Fruit fly (Drosophila melanogaster) whole organism, wandering third instar larva: ENCODE data around the gene Strump.

Experiments used
- Abd-B ChIP-seq: fragments of >200 bp; optimal IDR thresholded peaks from 2 replicates; lab custom pipeline; 2017; ENCODE audit warnings: missing biosample characterization, missing genetic modification characterization
- CG32264 ChIP-seq: fragments of 200-800 bp; sonication (Bioruptor generic); optimal IDR thresholded peaks from 2 replicates; lab custom pipeline; 2016; ENCODE audit warnings: missing biosample characterization, missing genetic modification characterization
- CG9705 ChIP-seq: fragments of 200-800 bp; sonication (Bioruptor generic); optimal IDR thresholded peaks from 2 replicates; lab custom pipeline; 2018; ENCODE audit warnings: missing biosample characterization, mild to moderate bottlenecking, missing genetic modification characterization
- CrebA ChIP-seq: fragments of 200-800 bp; sonication (Bioruptor generic); optimal IDR thresholded peaks from 2 replicates; lab custom pipeline; 2016; ENCODE audit warnings: missing biosample characterization, mild to moderate bottlenecking, missing genetic modification characterization, borderline replicate concordance
- Dfd ChIP-seq: fragments of >200 bp; optimal IDR thresholded peaks from 2 replicates; lab custom pipeline; 2017; ENCODE audit warnings: missing biosample characterization, missing genetic modification characterization
- Dif ChIP-seq: fragments of 200-275, 200-300 bp; sonication (Bioruptor generic); optimal IDR thresholded peaks from 2 replicates; lab custom pipeline; 2018; ENCODE audit warnings: missing biosample characterization, missing genetic modification characterization; ENCODE audit not compliant: partially characterized antibody
- GATAd ChIP-seq: sonication (Bioruptor generic); optimal IDR thresholded peaks from 2 replicates; lab custom pipeline; 2016; ENCODE audit warnings: missing biosample characterization, missing genetic modification characterization
- HLH106 ChIP-seq: fragments of 200-800 bp; optimal IDR thresholded peaks from 3 replicates; lab custom pipeline; 2019; ENCODE audit warnings: missing biosample characterization, mild to moderate bottlenecking, missing genetic modification characterization, moderate library complexity
- Hnf4 ChIP-seq: fragments of 200-800 bp; sonication (Bioruptor generic); optimal IDR thresholded peaks from 2 replicates; lab custom pipeline; 2016; ENCODE audit warnings: missing biosample characterization, mild to moderate bottlenecking, missing genetic modification characterization
- Hr78 ChIP-seq: fragments of >200 bp; optimal IDR thresholded peaks from 2 replicates; lab custom pipeline; 2017; ENCODE audit warnings: missing biosample characterization, missing genetic modification characterization
- Hr83 ChIP-seq: fragments of 200-300 bp; sonication (Bioruptor generic); optimal IDR thresholded peaks from 2 replicates; lab custom pipeline; 2016; ENCODE audit warnings: missing biosample characterization, mild to moderate bottlenecking, missing genetic modification characterization, moderate library complexity; ENCODE audit not compliant: poor library complexity, severe bottlenecking
- Jra ChIP-seq: sonication (Bioruptor generic); optimal IDR thresholded peaks from 2 replicates; lab custom pipeline; 2016; ENCODE audit warnings: missing biosample characterization, missing genetic modification characterization
- Mio ChIP-seq: sonication (Bioruptor generic); optimal IDR thresholded peaks from 2 replicates; lab custom pipeline; 2016; ENCODE audit warnings: missing biosample characterization, missing genetic modification characterization
- Myc ChIP-seq: fragments of >200 bp; optimal IDR thresholded peaks from 2 replicates; lab custom pipeline; 2017
- N ChIP-seq: fragments of >200 bp; optimal IDR thresholded peaks from 2 replicates; lab custom pipeline; 2018; ENCODE audit warnings: missing biosample characterization, missing external identifiers, missing genetic modification characterization
- OdsH ChIP-seq: fragments of 200-800 bp; sonication (Bioruptor generic); optimal IDR thresholded peaks from 2 replicates; lab custom pipeline; 2016; ENCODE audit warnings: missing biosample characterization, mild to moderate bottlenecking, missing genetic modification characterization
- Rel ChIP-seq, 2 experiments: fragments of 200-800 bp; sonication (Bioruptor generic) in 1 of 2; optimal IDR thresholded peaks; 2 replicates in 1 of 2; 3 replicates in 1 of 2; lab custom pipeline; 2016 to 2019; ENCODE audit warnings: mild to moderate bottlenecking in 2 of 2, missing biosample characterization in 2 of 2, missing genetic modification characterization in 2 of 2, moderate library complexity in 1 of 2
- Sp1 ChIP-seq: fragments of 200-800 bp; sonication (Bioruptor generic); optimal IDR thresholded peaks from 3 replicates; lab custom pipeline; 2019; ENCODE audit warnings: missing biosample characterization, mild to moderate bottlenecking, missing genetic modification characterization, moderate library complexity
- Vsx2 ChIP-seq: fragments of 200-300, 225-300 bp; sonication (Bioruptor generic); optimal IDR thresholded peaks from 2 replicates; lab custom pipeline; 2018; ENCODE audit warnings: missing biosample characterization, missing genetic modification characterization; ENCODE audit not compliant: partially characterized antibody
- br ChIP-seq: fragments of 200-800 bp; sonication (Bioruptor generic); optimal IDR thresholded peaks from 2 replicates; lab custom pipeline; 2016; ENCODE audit warnings: missing biosample characterization, missing genetic modification characterization
- brk ChIP-seq: fragments of 200-800 bp; sonication (Bioruptor generic); optimal IDR thresholded peaks from 2 replicates; lab custom pipeline; 2016; ENCODE audit warnings: missing biosample characterization, mild to moderate bottlenecking, missing genetic modification characterization
- dl ChIP-seq, 2 experiments: fragments of 175-275, 200-275 bp in 1 of 2; fragments of 200-275 bp in 1 of 2; sonication (Bioruptor generic); optimal IDR thresholded peaks; lab custom pipeline; 2018; ENCODE audit warnings: mild to moderate bottlenecking in 2 of 2, missing biosample characterization in 2 of 2, missing genetic modification characterization in 2 of 2, moderate library complexity in 2 of 2; ENCODE audit not compliant: partially characterized antibody in 2 of 2, insufficient read depth in 1 of 2
- dmrt93B ChIP-seq: fragments of 200-800 bp; sonication (Bioruptor generic); optimal IDR thresholded peaks from 2 replicates; lab custom pipeline; 2018; ENCODE audit warnings: missing biosample characterization, mild to moderate bottlenecking, missing genetic modification characterization
- dsf ChIP-seq: sonication (Bioruptor generic); optimal IDR thresholded peaks from 2 replicates; lab custom pipeline; 2016; ENCODE audit warnings: missing biosample characterization, missing genetic modification characterization, borderline replicate concordance
- ey ChIP-seq: fragments of 200-800 bp; sonication (Bioruptor generic); optimal IDR thresholded peaks from 2 replicates; lab custom pipeline; 2016; ENCODE audit warnings: missing biosample characterization, missing genetic modification characterization
- foxo ChIP-seq, 2 experiments: fragments of 200-800 bp; sonication (Bioruptor generic); optimal IDR thresholded peaks; 2 replicates in 1 of 2; 3 replicates in 1 of 2; lab custom pipeline; 2016 to 2017; ENCODE audit warnings: missing biosample characterization in 2 of 2, missing genetic modification characterization in 2 of 2
- fru ChIP-seq: fragments of 200-800 bp; sonication (Bioruptor generic); optimal IDR thresholded peaks from 3 replicates; lab custom pipeline; 2016; ENCODE audit warnings: missing biosample characterization, mild to moderate bottlenecking, missing genetic modification characterization
- h ChIP-seq: fragments of 200-800 bp; sonication (Bioruptor generic); optimal IDR thresholded peaks from 3 replicates; lab custom pipeline; 2016; ENCODE audit warnings: missing biosample characterization, mild to moderate bottlenecking, missing genetic modification characterization
- jim ChIP-seq: fragments of 175-275, 200-325 bp; sonication (Bioruptor generic); optimal IDR thresholded peaks from 2 replicates; lab custom pipeline; 2016; ENCODE audit warnings: missing biosample characterization, mild to moderate bottlenecking, missing genetic modification characterization
- lola ChIP-seq: fragments of >200 bp; optimal IDR thresholded peaks from 2 replicates; lab custom pipeline; 2017; ENCODE audit warnings: missing biosample characterization, missing genetic modification characterization
- pan ChIP-seq: fragments of >200 bp; optimal IDR thresholded peaks from 2 replicates; lab custom pipeline; 2017
- psq ChIP-seq: fragments of 200-800 bp; sonication (Bioruptor generic); optimal IDR thresholded peaks from 3 replicates; lab custom pipeline; 2017; ENCODE audit warnings: missing biosample characterization, mild to moderate bottlenecking, missing genetic modification characterization, moderate library complexity
- rgr ChIP-seq: fragments of 200-800 bp; sonication (Bioruptor generic); optimal IDR thresholded peaks from 3 replicates; lab custom pipeline; 2016; ENCODE audit warnings: missing biosample characterization, mild to moderate bottlenecking, missing genetic modification characterization
- sage ChIP-seq: fragments of 200-800 bp; sonication (Bioruptor generic); optimal IDR thresholded peaks from 2 replicates; lab custom pipeline; 2016; ENCODE audit warnings: missing biosample characterization, mild to moderate bottlenecking, missing genetic modification characterization
- sv ChIP-seq: fragments of 200-800 bp; sonication (Bioruptor generic); optimal IDR thresholded peaks from 3 replicates; lab custom pipeline; 2016; ENCODE audit warnings: missing biosample characterization, missing genetic modification characterization
- tai ChIP-seq: sonication (Bioruptor generic); optimal IDR thresholded peaks from 2 replicates; lab custom pipeline; 2016; ENCODE audit warnings: missing biosample characterization, missing genetic modification characterization
- woc ChIP-seq: sonication (Bioruptor generic); optimal IDR thresholded peaks from 2 replicates; lab custom pipeline; 2016; ENCODE audit warnings: missing biosample characterization, mild to moderate bottlenecking, missing genetic modification characterization

Strump gene

dm6 chr3L:16128481-16128972 lies 6.7 kb downstream of the Strump start, which contains the start of gene Pgm1:
TSS of gene Pgm1 (minus strand) at chr3L:16128531.
- peak; percentile 50 for TF ChIP-seq Rel (GFP tag; optimal IDR thresholded peaks at IDR 0.05; lab: Kevin White, UChicago)
- peak; percentile 77 for TF ChIP-seq Rel (tag; optimal IDR thresholded peaks at IDR 0.05; lab: Kevin White, UChicago)
- TF ChIP-seq N: no peak
- peak; percentile 88 for TF ChIP-seq HLH106
- peak; percentile 94 for TF ChIP-seq br (GFP tag; lab: Kevin White, UChicago)
- no peak for TF ChIP-seq tai (GFP tag; lab: Kevin White, UChicago)
- peak; percentile 93 for TF ChIP-seq ey (GFP tag; lab: Kevin White, UChicago)
- TF ChIP-seq sv: peak; percentile 79
- TF ChIP-seq Dfd (GFP tag; lab: Kevin White, UChicago): no peak
- peak; percentile 94 for TF ChIP-seq rgr (GFP tag; lab: Kevin White, UChicago)
- no peak for TF ChIP-seq pan
- TF ChIP-seq h (GFP tag; lab: Kevin White, UChicago): peak; percentile 94
- TF ChIP-seq GATAd (GFP tag; lab: Kevin White, UChicago): no peak
- no peak for TF ChIP-seq CrebA (GFP tag; lab: Kevin White, UChicago)
- TF ChIP-seq Hr78 (GFP tag; lab: Kevin White, UChicago): no peak
- no peak for TF ChIP-seq dsf (GFP tag; lab: Kevin White, UChicago)
- TF ChIP-seq sage (GFP tag; lab: Kevin White, UChicago): no peak
- TF ChIP-seq CG32264 (GFP tag; lab: Kevin White, UChicago): peak; percentile 84
- TF ChIP-seq Myc (lab: Kevin White, UChicago): peak; percentile 85
- no peak for TF ChIP-seq Abd-B (GFP tag; lab: Kevin White, UChicago)
- no peak for TF ChIP-seq jim (GFP tag; lab: Kevin White, UChicago)
- TF ChIP-seq foxo (GFP tag; optimal IDR thresholded peaks at IDR 0.05; lab: Kevin White, UChicago): peak; percentile 55 to 94
- peak; percentile 79 for TF ChIP-seq psq (GFP tag; lab: Kevin White, UChicago)
- TF ChIP-seq dmrt93B (GFP tag; lab: Kevin White, UChicago): no peak
- TF ChIP-seq dl (GFP tag; optimal IDR thresholded peaks at IDR 0.05; lab: Kevin White, UChicago; ENCODE audit: insufficient read depth in 1 of 2, partially characterized antibody in 2 of 2): no peak
- peak; percentile 43 for TF ChIP-seq Mio (GFP tag; lab: Kevin White, UChicago)
- TF ChIP-seq Sp1 (GFP tag; lab: Kevin White, UChicago): peak; percentile 90
- peak; percentile 96 for TF ChIP-seq woc (GFP tag; lab: Kevin White, UChicago)
- TF ChIP-seq lola (GFP tag; lab: Kevin White, UChicago): no peak
- peak; percentile 92 for TF ChIP-seq fru
- TF ChIP-seq Hnf4 (GFP tag; lab: Kevin White, UChicago): peak; percentile 84
- TF ChIP-seq OdsH (GFP tag; lab: Kevin White, UChicago): peak; percentile 93
- peak; percentile 82 for TF ChIP-seq Jra (GFP tag; lab: Kevin White, UChicago)
- TF ChIP-seq Hr83 (GFP tag; lab: Kevin White, UChicago): peak; percentile 38
- peak; percentile 76 for TF ChIP-seq CG9705

DNA sequence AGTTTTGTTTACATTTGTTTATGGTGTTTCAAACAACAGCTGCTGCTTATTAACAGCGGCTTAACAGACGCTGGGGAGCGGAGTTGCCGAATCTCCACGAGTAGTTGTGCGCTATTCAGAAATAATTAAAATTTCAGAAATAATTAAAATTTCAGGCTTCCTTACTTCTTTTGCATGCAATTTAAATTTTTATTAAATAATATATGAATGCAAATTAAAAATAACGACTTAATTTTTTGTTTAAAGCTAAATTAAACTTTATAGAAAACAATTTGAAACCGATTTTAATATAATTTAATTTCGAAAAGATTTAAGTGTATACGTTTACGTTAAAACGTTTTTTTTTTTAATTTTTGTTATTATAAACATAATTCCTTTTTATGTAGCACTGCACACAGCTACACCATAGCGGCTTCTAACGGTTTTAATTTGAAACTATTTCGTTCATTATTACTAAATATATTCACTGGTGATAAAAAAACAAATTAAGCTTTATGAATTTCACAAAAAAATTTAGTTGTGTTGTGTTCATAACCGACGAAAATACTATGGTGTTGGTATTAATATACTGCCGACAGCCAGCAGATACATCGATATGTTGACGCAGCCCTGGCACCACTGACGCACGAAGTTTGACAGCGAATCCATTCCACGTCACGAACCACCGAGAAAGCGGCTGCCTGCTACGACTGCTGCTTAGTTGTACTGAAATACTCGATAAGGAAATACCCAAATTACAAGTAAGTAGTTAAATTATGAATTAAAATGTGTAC lies 7.4 kb downstream of the Strump start, which contains the start of gene SsRbeta:
TSS of gene SsRbeta (plus strand) at position 645 of the 773 bp plus-strand sequence.
- no peak for TF ChIP-seq Rel (GFP tag; optimal IDR thresholded peaks at IDR 0.05; lab: Kevin White, UChicago)
- peak; percentile 39 for TF ChIP-seq Rel (tag; optimal IDR thresholded peaks at IDR 0.05; lab: Kevin White, UChicago)
- TF ChIP-seq dsf (GFP tag; lab: Kevin White, UChicago): no peak
- no peak for TF ChIP-seq pan
- no peak for TF ChIP-seq dmrt93B (GFP tag; lab: Kevin White, UChicago)
- TF ChIP-seq Hr83 (GFP tag; lab: Kevin White, UChicago): peak; percentile 53
- TF ChIP-seq Dif (GFP tag; lab: Kevin White, UChicago): no peak
- TF ChIP-seq Jra (GFP tag; lab: Kevin White, UChicago): peak; percentile 20
- no peak for TF ChIP-seq woc (GFP tag; lab: Kevin White, UChicago)
- no peak for TF ChIP-seq Sp1 (GFP tag; lab: Kevin White, UChicago)
- TF ChIP-seq Vsx2 (GFP tag; lab: Kevin White, UChicago): no peak
- peak; percentile 60 for TF ChIP-seq sv
- peak; percentile 41 for TF ChIP-seq brk (GFP tag; lab: Kevin White, UChicago)
- TF ChIP-seq Mio (GFP tag; lab: Kevin White, UChicago): no peak
- TF ChIP-seq, all 38 proteins: peak for 5
